Worm (Caenorhabditis elegans) whole organism, L4 larva: ENCODE data around the gene nex-3.

Experiments used
- aly-2 ChIP-seq: sonication (generic microtip); optimal IDR thresholded peaks from 2 replicates; lab custom pipeline; 2018; ENCODE audit warnings: missing biosample characterization, missing genetic modification characterization
- ceh-20 ChIP-seq: fragments of 200-800 bp; sonication (Bioruptor generic); IDR thresholded peaks from 2 replicates; pipeline ENCODE4 v1.3.6; 2022; ENCODE audit warnings: missing genetic modification reagents, missing genetic modification characterization, missing compliant biosample characterization
- fkh-10 ChIP-seq: fragments of 150-350 bp; optimal IDR thresholded peaks from 2 replicates; lab custom pipeline; 2014; ENCODE audit warnings: missing biosample characterization, missing genetic modification reagents, missing genetic modification characterization
- nhr-11 ChIP-seq: fragments of 150-350 bp; optimal IDR thresholded peaks from 2 replicates; lab custom pipeline; 2014; ENCODE audit warnings: missing biosample characterization, missing genetic modification characterization
- pha-4 ChIP-seq, 2 experiments: fragments of 150-350 bp in 1 of 2; fragments of 200-800 bp in 1 of 2; sonication (Bioruptor generic) in 1 of 2; IDR thresholded peaks in 1 of 2; optimal IDR thresholded peaks in 1 of 2; 2 replicates each; pipeline versions ENCODE4 v1.3.6 to Lab custom; 2014 to 2022; ENCODE audit warnings: missing genetic modification characterization in 2 of 2, missing genetic modification reagents in 2 of 2, missing biosample characterization in 1 of 2, missing compliant biosample characterization in 1 of 2
- snpc-4 ChIP-seq: fragments of 150-350 bp; optimal IDR thresholded peaks from 2 replicates; lab custom pipeline; 2014; ENCODE audit warnings: missing biosample characterization, missing genetic modification characterization
- unc-62 ChIP-seq, 3 experiments: fragments of 150-350 bp in 1 of 3; sonication (generic microtip); optimal IDR thresholded peaks in 2 of 3; peaks in 1 of 3; 1 replicate in 1 of 3; 2 replicates in 2 of 3; lab custom pipeline; 2014 to 2017; ENCODE audit warnings: missing biosample characterization in 3 of 3, missing genetic modification characterization in 3 of 3, missing genetic modification reagents in 3 of 3, missing genotype in 1 of 3

DNA sequence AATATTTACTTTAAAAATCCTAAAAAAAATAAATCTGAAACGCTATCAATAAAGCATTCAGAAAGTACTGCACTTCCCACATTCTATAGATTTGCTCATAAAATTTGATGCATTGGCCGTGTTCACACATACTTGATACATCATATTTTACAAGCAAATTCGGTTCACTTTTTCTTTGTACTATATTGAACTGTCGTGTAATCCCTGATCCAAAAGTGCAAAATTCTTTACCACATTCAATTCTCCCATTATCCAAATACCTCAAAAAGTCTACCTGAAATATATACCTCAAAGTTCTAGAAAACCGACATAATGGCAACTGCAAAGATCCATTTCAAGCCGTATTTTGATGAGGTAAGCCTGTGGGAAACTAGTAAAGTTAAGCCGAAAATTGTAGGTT, at the start of gene nex-3:
- TF ChIP-seq aly-2 (no peak), unc-62 (GFP tag; optimal IDR thresholded peaks at IDR 0.05 in 1 of 2; lab: Kevin White, UChicago) (no peak), unc-62 (tag; optimal IDR thresholded peaks at IDR 0.05; lab: Kevin White, UChicago) (no peak), snpc-4 (tag; lab: Kevin White, UChicago) (no peak), fkh-10 (no peak), pha-4 (GFP tag; IDR thresholded peaks at IDR 0.05; lab: Robert Waterston, UW) (no peak), pha-4 (tag; optimal IDR thresholded peaks at IDR 0.05; lab: Kevin White, UChicago) (no peak), ceh-20 (GFP tag; lab: Robert Waterston, UW) (no peak), nhr-11 (tag; lab: Kevin White, UChicago) (no peak)
